Fruit fly (Drosophila melanogaster): ENCODE data around the gene eIF3h.

eIF3h gene

dm6 chr2L:5088649-5089270 lies 35.9 kb upstream of the eIF3h start:
- TF ChIP-seq EcR (GFP tag; optimal IDR thresholded peaks at IDR 0.05) (no peak), Dll (optimal IDR thresholded peaks at IDR 0.05) (no peak), pan (optimal IDR thresholded peaks at IDR 0.05) (no peak), CG8478 (optimal IDR thresholded peaks at IDR 0.05) (no peak), psq (optimal IDR thresholded peaks at IDR 0.05) (no peak), usp (GFP tag; optimal IDR thresholded peaks at IDR 0.05) (no peak)

- no peak for TF ChIP-seq EcR (GFP tag; optimal IDR thresholded peaks at IDR 0.05)
- TF ChIP-seq psq (optimal IDR thresholded peaks at IDR 0.05) = no peak
- no peak for TF ChIP-seq Dll (optimal IDR thresholded peaks at IDR 0.05)
- no peak for TF ChIP-seq CG8478 (optimal IDR thresholded peaks at IDR 0.05)
- no peak for TF ChIP-seq pan (optimal IDR thresholded peaks at IDR 0.05)
- TF ChIP-seq usp (GFP tag; optimal IDR thresholded peaks at IDR 0.05) = no peak
Observed at dm6 chr2L:5086905-5087522, 34.1 kb upstream of the eIF3h start.

- TF ChIP-seq CG8478 (optimal IDR thresholded peaks at IDR 0.05) (no peak), psq (optimal IDR thresholded peaks at IDR 0.05) (no peak), usp (GFP tag; optimal IDR thresholded peaks at IDR 0.05) (no peak), Dll (optimal IDR thresholded peaks at IDR 0.05) (no peak), pan (optimal IDR thresholded peaks at IDR 0.05) (no peak), EcR (GFP tag; optimal IDR thresholded peaks at IDR 0.05) (no peak)
Observed at dm6 chr2L:5085561-5085960, 32.7 kb upstream of the eIF3h start.

- TF ChIP-seq Dll (optimal IDR thresholded peaks at IDR 0.05) = no peak
- TF ChIP-seq EcR (GFP tag; optimal IDR thresholded peaks at IDR 0.05) = peak in 1 of 2 experiments; percentile 18
Observed at dm6 chr2L:5084586-5085257, 31.8 kb upstream of the eIF3h start.

dm6 chr2L:5080225-5080867 lies 27.5 kb upstream of the eIF3h start:
- TF ChIP-seq EcR (GFP tag; optimal IDR thresholded peaks at IDR 0.05) (no peak), psq (optimal IDR thresholded peaks at IDR 0.05) (no peak), CG8478 (optimal IDR thresholded peaks at IDR 0.05) (no peak), Dll (optimal IDR thresholded peaks at IDR 0.05) (no peak), usp (GFP tag; optimal IDR thresholded peaks at IDR 0.05) (no peak), pan (optimal IDR thresholded peaks at IDR 0.05) (no peak)

- TF ChIP-seq Dll (optimal IDR thresholded peaks at IDR 0.05) = no peak
- no peak for TF ChIP-seq EcR (GFP tag; optimal IDR thresholded peaks at IDR 0.05)
- TF ChIP-seq pan (optimal IDR thresholded peaks at IDR 0.05) = no peak
- TF ChIP-seq CG8478 (optimal IDR thresholded peaks at IDR 0.05) = no peak
Observed at dm6 chr2L:5079200-5079599, 26.3 kb upstream of the eIF3h start.

dm6 chr2L:5072357-5072756 lies 19.5 kb upstream of the eIF3h start:
- TF ChIP-seq EcR (GFP tag; optimal IDR thresholded peaks at IDR 0.05) (no peak), psq (optimal IDR thresholded peaks at IDR 0.05) (no peak)

dm6 chr2L:5070797-5071579 lies 18.1 kb upstream of the eIF3h start, which contains the start of gene RpL37A:
Gene RpL37A (plus strand): TSS chr2L:5070957.
- TF ChIP-seq pan (optimal IDR thresholded peaks at IDR 0.05) = no peak
- TF ChIP-seq EcR (GFP tag; optimal IDR thresholded peaks at IDR 0.05) = no peak
- TF ChIP-seq usp (GFP tag; optimal IDR thresholded peaks at IDR 0.05) = no peak
- no peak for TF ChIP-seq Dll (optimal IDR thresholded peaks at IDR 0.05)
- TF ChIP-seq psq (optimal IDR thresholded peaks at IDR 0.05) = no peak
- no peak for TF ChIP-seq CG8478 (optimal IDR thresholded peaks at IDR 0.05)

- TF ChIP-seq CG8478 (optimal IDR thresholded peaks at IDR 0.05) (no peak), usp (GFP tag; optimal IDR thresholded peaks at IDR 0.05) (no peak), psq (optimal IDR thresholded peaks at IDR 0.05) (no peak), Dll (optimal IDR thresholded peaks at IDR 0.05) (no peak), EcR (GFP tag; optimal IDR thresholded peaks at IDR 0.05) (no peak), pan (optimal IDR thresholded peaks at IDR 0.05) (no peak)
Observed at dm6 chr2L:5063936-5064335, 11.0 kb upstream of the eIF3h start.

- TF ChIP-seq Dll (optimal IDR thresholded peaks at IDR 0.05) (no peak), psq (optimal IDR thresholded peaks at IDR 0.05) (no peak), EcR (GFP tag; optimal IDR thresholded peaks at IDR 0.05) (no peak), CG8478 (optimal IDR thresholded peaks at IDR 0.05) (no peak), pan (optimal IDR thresholded peaks at IDR 0.05) (no peak), usp (GFP tag; optimal IDR thresholded peaks at IDR 0.05) (no peak)
Observed at dm6 chr2L:5062799-5063404, 10.0 kb upstream of the eIF3h start.

dm6 chr2L:5060952-5061478 lies 8.1 kb upstream of the eIF3h start:
- no peak for TF ChIP-seq EcR (GFP tag; optimal IDR thresholded peaks at IDR 0.05)
- TF ChIP-seq usp (GFP tag; optimal IDR thresholded peaks at IDR 0.05) = no peak
- TF ChIP-seq CG8478 (optimal IDR thresholded peaks at IDR 0.05) = no peak
- no peak for TF ChIP-seq psq (optimal IDR thresholded peaks at IDR 0.05)
- TF ChIP-seq Dll (optimal IDR thresholded peaks at IDR 0.05) = no peak
- TF ChIP-seq pan (optimal IDR thresholded peaks at IDR 0.05) = no peak
